Fruit fly (Drosophila melanogaster) whole organism, prepupa: ENCODE results near the gene osp.

Experiments used
- Blimp-1 ChIP-seq: fragments of 200-800 bp; sonication (Bioruptor generic); optimal IDR thresholded peaks from 3 replicates; lab custom pipeline; 2017; ENCODE audit warnings: missing biosample characterization, missing genetic modification characterization, mild to moderate bottlenecking, moderate library complexity, missing genetic modification reagents
- CG10631 ChIP-seq: fragments of 200-800 bp; sonication (Bioruptor generic); optimal IDR thresholded peaks from 2 replicates; lab custom pipeline; 2016; ENCODE audit warnings: missing biosample characterization, missing genetic modification characterization
- CG10669 ChIP-seq: fragments of 200-800 bp; sonication (Bioruptor generic); optimal IDR thresholded peaks from 3 replicates; lab custom pipeline; 2018; ENCODE audit warnings: missing biosample characterization, mild to moderate bottlenecking, missing genetic modification characterization, moderate library complexity
- CG11294 ChIP-seq: fragments of 200-800 bp; sonication (Bioruptor generic); IDR thresholded peaks from 2 replicates; pipeline ENCODE4 v1.3.6; 2022; ENCODE audit warnings: missing biosample characterization, missing genetic modification characterization
- CG11762 ChIP-seq: fragments of 200-800 bp; sonication (Bioruptor generic); optimal IDR thresholded peaks from 3 replicates; lab custom pipeline; 2016; ENCODE audit warnings: missing biosample characterization, missing genetic modification characterization; ENCODE audit not compliant: insufficient read depth
- CG15336 ChIP-seq: fragments of 200-800 bp; sonication (Bioruptor generic); IDR thresholded peaks from 2 replicates; pipeline ENCODE4 v1.3.6; 2022; ENCODE audit warnings: missing biosample characterization, missing genetic modification characterization
- CG1621 ChIP-seq: fragments of 200-800 bp; sonication (Bioruptor generic); optimal IDR thresholded peaks from 3 replicates; lab custom pipeline; 2018; ENCODE audit warnings: missing biosample characterization, mild to moderate bottlenecking, missing genetic modification characterization
- CG16779 ChIP-seq: fragments of 200-800 bp; sonication (Bioruptor generic); optimal IDR thresholded peaks from 3 replicates; lab custom pipeline; 2017; ENCODE audit warnings: missing biosample characterization, mild to moderate bottlenecking, missing genetic modification characterization
- CG3032 ChIP-seq: fragments of 200-800 bp; optimal IDR thresholded peaks from 2 replicates; lab custom pipeline; 2019; ENCODE audit warnings: missing biosample characterization, mild to moderate bottlenecking, missing genetic modification characterization, moderate library complexity
- CG31627 ChIP-seq: fragments of 200-800 bp; sonication (Bioruptor generic); optimal IDR thresholded peaks from 3 replicates; lab custom pipeline; 2016; ENCODE audit warnings: missing biosample characterization, missing genetic modification characterization
- CG34406 ChIP-seq: fragments of 200-800 bp; sonication (Bioruptor generic); optimal IDR thresholded peaks from 3 replicates; lab custom pipeline; 2016; ENCODE audit warnings: missing biosample characterization, missing genetic modification characterization
- CG3919 ChIP-seq: fragments of 200-800 bp; sonication (Bioruptor generic); optimal IDR thresholded peaks from 3 replicates; lab custom pipeline; 2016; ENCODE audit warnings: missing biosample characterization, missing genetic modification characterization
- CG4318 ChIP-seq: fragments of 200-800 bp; sonication (Bioruptor generic); optimal IDR thresholded peaks from 3 replicates; lab custom pipeline; 2017; ENCODE audit warnings: missing biosample characterization, mild to moderate bottlenecking, missing genetic modification characterization
- CG6163 ChIP-seq: fragments of 200-800 bp; sonication (Bioruptor generic); IDR thresholded peaks from 3 replicates; pipeline ENCODE4 v1.3.6; 2022; ENCODE audit warnings: missing biosample characterization, missing genetic modification characterization
- CG6792 ChIP-seq: fragments of 200-800 bp; sonication (Bioruptor generic); optimal IDR thresholded peaks from 3 replicates; lab custom pipeline; 2016; ENCODE audit warnings: missing biosample characterization, missing genetic modification characterization
- CG6854 ChIP-seq: fragments of 200-800 bp; sonication (Bioruptor generic); optimal IDR thresholded peaks from 2 replicates; lab custom pipeline; 2017; ENCODE audit warnings: missing biosample characterization, mild to moderate bottlenecking, missing genetic modification characterization
- CG8119 ChIP-seq: fragments of 200-800 bp; sonication (Bioruptor generic); IDR thresholded peaks from 3 replicates; pipeline ENCODE4 v1.3.6; 2022; ENCODE audit warnings: missing biosample characterization, missing genetic modification characterization
- CG8319 ChIP-seq: fragments of 200-800 bp; sonication (Bioruptor generic); optimal IDR thresholded peaks from 3 replicates; lab custom pipeline; 2016; ENCODE audit warnings: missing biosample characterization, missing genetic modification characterization
- CG8632 ChIP-seq: fragments of 200-800 bp; sonication (Bioruptor generic); optimal IDR thresholded peaks from 3 replicates; lab custom pipeline; 2016; ENCODE audit warnings: missing biosample characterization, missing genetic modification characterization
- Eip78C ChIP-seq: fragments of 200-800 bp; sonication (Bioruptor generic); peaks from one replicate; lab custom pipeline; 2016; ENCODE audit warnings: missing biosample characterization, missing genetic modification characterization
- Eip93F ChIP-seq: fragments of 200-800 bp; sonication (Bioruptor generic); optimal IDR thresholded peaks from 2 replicates; lab custom pipeline; 2016; ENCODE audit warnings: missing biosample characterization, mild to moderate bottlenecking, missing genetic modification characterization
- Ets21C ChIP-seq: fragments of 200-800 bp; sonication (Bioruptor generic); optimal IDR thresholded peaks from 3 replicates; lab custom pipeline; 2016; ENCODE audit warnings: missing biosample characterization, missing genetic modification characterization
- Gug ChIP-seq: fragments of 200-800 bp; sonication (Bioruptor generic); IDR thresholded peaks from 2 replicates; pipeline ENCODE4 v1.3.6; 2022; ENCODE audit warnings: missing biosample characterization, missing genetic modification characterization
- Hr38 ChIP-seq: sonication (Bioruptor generic); optimal IDR thresholded peaks from 2 replicates; lab custom pipeline; 2016; ENCODE audit warnings: missing biosample characterization, missing genetic modification characterization
- Hr39 ChIP-seq: fragments of 200-800 bp; sonication (Bioruptor generic); optimal IDR thresholded peaks from 2 replicates; lab custom pipeline; 2016; ENCODE audit warnings: missing biosample characterization, missing genetic modification characterization
- Hr4 ChIP-seq: fragments of 200-800 bp; sonication (Bioruptor generic); optimal IDR thresholded peaks from 3 replicates; lab custom pipeline; 2016; ENCODE audit warnings: missing biosample characterization, missing genetic modification characterization
- Lpt ChIP-seq: fragments of 200-800 bp; sonication (Bioruptor generic); optimal IDR thresholded peaks from 3 replicates; lab custom pipeline; 2016; ENCODE audit warnings: missing biosample characterization, missing genetic modification characterization
- OdsH ChIP-seq: fragments of 200-800 bp; sonication (Bioruptor generic); optimal IDR thresholded peaks from 3 replicates; lab custom pipeline; 2016; ENCODE audit warnings: missing biosample characterization, missing genetic modification characterization
- Smox ChIP-seq: fragments of 200-800 bp; sonication (Bioruptor generic); optimal IDR thresholded peaks from 3 replicates; lab custom pipeline; 2016; ENCODE audit warnings: missing biosample characterization, missing genetic modification characterization
- Sox102F ChIP-seq: fragments of 200-800 bp; sonication (Bioruptor generic); optimal IDR thresholded peaks from 2 replicates; lab custom pipeline; 2016; ENCODE audit warnings: missing biosample characterization, mild to moderate bottlenecking, missing genetic modification characterization
- Sox14 ChIP-seq: fragments of 200-800 bp; sonication (Bioruptor generic); optimal IDR thresholded peaks from 3 replicates; lab custom pipeline; 2016; ENCODE audit warnings: missing biosample characterization, missing genetic modification characterization
- achi ChIP-seq: fragments of 200-800 bp; sonication (Bioruptor generic); optimal IDR thresholded peaks from 3 replicates; lab custom pipeline; 2016; ENCODE audit warnings: missing biosample characterization, missing genetic modification characterization
- acj6 ChIP-seq: fragments of 200-800 bp; sonication (Bioruptor generic); optimal IDR thresholded peaks from 3 replicates; lab custom pipeline; 2016; ENCODE audit warnings: missing biosample characterization, missing genetic modification characterization
- cyc ChIP-seq: fragments of 200-800 bp; sonication (Bioruptor generic); optimal IDR thresholded peaks from 3 replicates; lab custom pipeline; 2016; ENCODE audit warnings: missing biosample characterization, missing genetic modification characterization
- dac ChIP-seq: fragments of 200-800 bp; sonication (Bioruptor generic); optimal IDR thresholded peaks from 2 replicates; lab custom pipeline; 2017; ENCODE audit warnings: missing biosample characterization, mild to moderate bottlenecking, missing genetic modification characterization
- dsx ChIP-seq: fragments of 200-800 bp; optimal IDR thresholded peaks from 3 replicates; lab custom pipeline; 2019; ENCODE audit warnings: missing biosample characterization, mild to moderate bottlenecking, missing genetic modification characterization, moderate library complexity; ENCODE audit not compliant: poor library complexity, severe bottlenecking
- eg ChIP-seq: fragments of 200-800 bp; sonication (Bioruptor generic); IDR thresholded peaks from 3 replicates; pipeline ENCODE4 v1.3.6; 2022; ENCODE audit warnings: missing biosample characterization, missing genetic modification characterization
- esn ChIP-seq: fragments of 200-800 bp; sonication (Bioruptor generic); optimal IDR thresholded peaks from 2 replicates; lab custom pipeline; 2016; ENCODE audit warnings: missing biosample characterization, mild to moderate bottlenecking, missing genetic modification characterization, moderate library complexity
- fd85E ChIP-seq: fragments of 200-800 bp; sonication (Bioruptor generic); optimal IDR thresholded peaks from 3 replicates; lab custom pipeline; 2016; ENCODE audit warnings: missing biosample characterization, missing genetic modification characterization
- fkh ChIP-seq: fragments of 200-800 bp; sonication (Bioruptor generic); optimal IDR thresholded peaks from 3 replicates; lab custom pipeline; 2017; ENCODE audit warnings: missing biosample characterization, mild to moderate bottlenecking, missing genetic modification characterization, moderate library complexity
- lz ChIP-seq: fragments of 200-800 bp; sonication (Bioruptor generic); optimal IDR thresholded peaks from 3 replicates; lab custom pipeline; 2016; ENCODE audit warnings: missing biosample characterization, missing genetic modification characterization
- pdm3 ChIP-seq: fragments of 200-800 bp; sonication (Bioruptor generic); optimal IDR thresholded peaks from 3 replicates; lab custom pipeline; 2016; ENCODE audit warnings: missing biosample characterization, missing genetic modification characterization
- salr ChIP-seq, 2 experiments: fragments of 200-800 bp; sonication (Bioruptor generic); optimal IDR thresholded peaks; 3 replicates each; lab custom pipeline; 2016 to 2018; ENCODE audit warnings: missing biosample characterization in 2 of 2, missing genetic modification characterization in 2 of 2, mild to moderate bottlenecking in 1 of 2
- spab ChIP-seq: fragments of 200-800 bp; sonication (Bioruptor generic); optimal IDR thresholded peaks from 2 replicates; lab custom pipeline; 2017; ENCODE audit warnings: missing biosample characterization, mild to moderate bottlenecking, missing genetic modification characterization, missing genetic modification reagents
- svp ChIP-seq: fragments of 200-800 bp; sonication (Bioruptor generic); peaks from one replicate; lab custom pipeline; 2016; ENCODE audit warnings: missing biosample characterization, missing genetic modification characterization
- topi ChIP-seq: fragments of 200-800 bp; sonication (Bioruptor generic); optimal IDR thresholded peaks from 3 replicates; lab custom pipeline; 2016; ENCODE audit warnings: missing biosample characterization, missing genetic modification characterization
- vri ChIP-seq: fragments of 200-800 bp; sonication (Bioruptor generic); optimal IDR thresholded peaks from 3 replicates; lab custom pipeline; 2016; ENCODE audit warnings: missing biosample characterization, mild to moderate bottlenecking, missing genetic modification characterization

The osp gene

dm6 chr2L:14614897-14615602, 74.1 kb downstream of the osp start, which contains the start of the genes Adh and Adhr (continued):
- TF ChIP-seq spab (peak; percentile 12), CG6792 (GFP tag; lab: Kevin White, UChicago) (peak; percentile 55), Hr39 (GFP tag; lab: Kevin White, UChicago) (peak; percentile 56), Eip93F (GFP tag; lab: Kevin White, UChicago) (no peak), CG6854 (GFP tag; lab: Kevin White, UChicago) (no peak), dac (GFP tag; lab: Kevin White, UChicago) (no peak), salr (GFP tag; optimal IDR thresholded peaks at IDR 0.05; lab: Kevin White, UChicago) (peak in 1 of 2 experiments; percentile 15), Smox (GFP tag; lab: Kevin White, UChicago) (peak; percentile 56), Ets21C (GFP tag; lab: Kevin White, UChicago) (peak; percentile 10), CG8119 (GFP tag; lab: Robert Waterston, UW) (peak; percentile 79), fkh (no peak), CG8319 (peak; percentile 52), eg (GFP tag; lab: Robert Waterston, UW) (peak; percentile 71), CG10669 (peak; percentile 41), CG11294 (peak; percentile 53; the same call in 1 of the 2 replicates), fd85E (GFP tag; lab: Kevin White, UChicago) (no peak), CG31627 (GFP tag; lab: Kevin White, UChicago) (peak; percentile 64), Sox102F (GFP tag; lab: Kevin White, UChicago) (peak; percentile 55), svp (peak; percentile 93), OdsH (GFP tag; lab: Kevin White, UChicago) (peak; percentile 47), acj6 (GFP tag; lab: Kevin White, UChicago) (peak; percentile 51), topi (GFP tag; lab: Kevin White, UChicago) (peak; percentile 54), esn (GFP tag; lab: Kevin White, UChicago) (peak; percentile 72), Hr38 (GFP tag; lab: Kevin White, UChicago) (no peak)

- TF ChIP-seq Gug (no peak), svp (no peak), CG6792 (GFP tag; lab: Kevin White, UChicago) (no peak), pdm3 (GFP tag; lab: Kevin White, UChicago) (no peak), CG10669 (no peak), cyc (GFP tag; lab: Kevin White, UChicago) (no peak), CG1621 (tag; lab: Kevin White, UChicago) (no peak), dsx (GFP tag; lab: Kevin White, UChicago) (no peak), Blimp-1 (GFP tag; lab: Kevin White, UChicago) (no peak), CG10631 (no peak), CG15336 (GFP tag; lab: Robert Waterston, UW) (peak; percentile 63), CG11762 (GFP tag; lab: Kevin White, UChicago) (no peak), Ets21C (GFP tag; lab: Kevin White, UChicago) (no peak), OdsH (GFP tag; lab: Kevin White, UChicago) (no peak), achi (no peak), lz (GFP tag; lab: Kevin White, UChicago) (no peak), fd85E (GFP tag; lab: Kevin White, UChicago) (no peak), Smox (GFP tag; lab: Kevin White, UChicago) (no peak), Hr4 (no peak), CG34406 (GFP tag; lab: Kevin White, UChicago) (peak; percentile 9), Hr38 (GFP tag; lab: Kevin White, UChicago) (no peak), CG3919 (GFP tag; lab: Kevin White, UChicago) (no peak), fkh (no peak), CG8119 (GFP tag; lab: Robert Waterston, UW) (peak; percentile 49; the same call in 2 of the 3 replicates), CG4318 (no peak), acj6 (GFP tag; lab: Kevin White, UChicago) (peak; percentile 16), Sox14 (no peak), CG3032 (tag; lab: Kevin White, UChicago) (peak; percentile 27), CG16779 (tag; lab: Kevin White, UChicago) (no peak), CG8319 (no peak), dac (GFP tag; lab: Kevin White, UChicago) (no peak), Hr39 (GFP tag; lab: Kevin White, UChicago) (no peak), eg (GFP tag; lab: Robert Waterston, UW) (peak; percentile 54; the same call in 1 of the 3 replicates), CG8632 (GFP tag; lab: Kevin White, UChicago) (peak; percentile 11), Eip78C (GFP tag; lab: Kevin White, UChicago) (peak; percentile 21), vri (no peak), Lpt (GFP tag; lab: Kevin White, UChicago) (no peak), CG6163 (GFP tag; lab: Robert Waterston, UW) (no peak)
Measured at dm6 chr2L:14614444-14614843, 74.7 kb downstream of the osp start.
